Worm (Caenorhabditis elegans) whole organism, young adult: ENCODE measurements around the gene D1005.2.
A peak's percentile ranks its signal among the peaks of the same experiment; 100 is the strongest.

Source experiments
- B0019.2 ChIP-seq: fragments of 200-800 bp; sonication (Bioruptor generic); conservative IDR thresholded peaks from 2 replicates; pipeline ENCODE4 v1.3.6; 2022; ENCODE audit warnings: missing genetic modification reagents, missing genetic modification characterization, missing compliant biosample characterization
- B0035.1 ChIP-seq: sonication (generic microtip); optimal IDR thresholded peaks from 2 replicates; lab custom pipeline; 2016; ENCODE audit warnings: missing genetic modification characterization, mild to moderate bottlenecking, missing compliant biosample characterization, missing genotype, missing genetic modification reagents
- B0336.3 ChIP-seq: fragments of 200-800 bp; sonication (Bioruptor generic); IDR thresholded peaks from 2 replicates; pipeline ENCODE4 v1.3.6; 2022; ENCODE audit warnings: missing genetic modification characterization, missing compliant biosample characterization
- F33H1.4 ChIP-seq: fragments of 200-800 bp; sonication (Bioruptor generic); IDR thresholded peaks from 2 replicates; pipeline ENCODE4 v1.3.6; 2022; ENCODE audit warnings: missing genetic modification reagents, missing genetic modification characterization, missing compliant biosample characterization
- F37B4.10 ChIP-seq: fragments of 200-800 bp; sonication (Bioruptor generic); IDR thresholded peaks from 2 replicates; pipeline ENCODE4 v1.3.6; 2022; ENCODE audit warnings: missing genetic modification characterization, missing compliant biosample characterization
- F39B2.1 ChIP-seq: fragments of 200-800 bp; sonication (Bioruptor generic); IDR thresholded peaks from 2 replicates; pipeline ENCODE4 v1.3.6; 2022; ENCODE audit warnings: missing genetic modification reagents, missing genetic modification characterization, missing compliant biosample characterization
- F55B11.4 ChIP-seq: sonication (generic microtip); optimal IDR thresholded peaks from 2 replicates; lab custom pipeline; 2016; ENCODE audit warnings: missing compliant biosample characterization, missing genetic modification characterization, borderline replicate concordance; ENCODE audit not compliant: insufficient read depth
- F57A8.1 ChIP-seq: fragments of 200-800 bp; sonication (Bioruptor generic); optimal IDR thresholded peaks from 2 replicates; lab custom pipeline; 2018; ENCODE audit warnings: mild to moderate bottlenecking, missing genetic modification characterization, moderate library complexity, missing compliant biosample characterization
- F57C9.4 ChIP-seq: sonication (generic microtip); optimal IDR thresholded peaks from 2 replicates; lab custom pipeline; 2017; ENCODE audit warnings: mild to moderate bottlenecking, missing genetic modification characterization, missing compliant biosample characterization
- Y53F4B.3 ChIP-seq: fragments of 200-800 bp; sonication (Bioruptor generic); IDR thresholded peaks from 2 replicates; pipeline ENCODE4 v1.3.6; 2022; ENCODE audit warnings: missing genetic modification reagents, missing genetic modification characterization, missing compliant biosample characterization
- aptf-2 ChIP-seq: fragments of 200-800 bp; sonication (Bioruptor generic); conservative IDR thresholded peaks from 2 replicates; pipeline ENCODE4 v1.3.6; 2022; ENCODE audit warnings: missing genetic modification reagents, missing genetic modification characterization, missing compliant biosample characterization
- atf-7 ChIP-seq: sonication (generic microtip); optimal IDR thresholded peaks from 2 replicates; lab custom pipeline; 2017; ENCODE audit warnings: mild to moderate bottlenecking, missing genetic modification characterization, missing compliant biosample characterization
- athp-1 ChIP-seq: sonication (generic microtip); optimal IDR thresholded peaks from 2 replicates; lab custom pipeline; 2017; ENCODE audit warnings: mild to moderate bottlenecking, missing genetic modification characterization, missing compliant biosample characterization
- attf-5 ChIP-seq: fragments of 200-800 bp; sonication (Bioruptor generic); optimal IDR thresholded peaks from 2 replicates; lab custom pipeline; 2018; ENCODE audit warnings: mild to moderate bottlenecking, missing genetic modification characterization, missing compliant biosample characterization
- bed-2 ChIP-seq: fragments of 200-800 bp; sonication (Bioruptor generic); IDR thresholded peaks from 2 replicates; pipeline ENCODE4 v1.3.6; 2022; ENCODE audit warnings: missing genetic modification reagents, missing genetic modification characterization, missing compliant biosample characterization
- ceh-27 ChIP-seq: fragments of 200-800 bp; sonication (Bioruptor generic); optimal IDR thresholded peaks from 2 replicates; lab custom pipeline; 2018; ENCODE audit warnings: mild to moderate bottlenecking, missing genetic modification characterization, moderate library complexity, missing compliant biosample characterization
- ceh-40 ChIP-seq: fragments of 200-800 bp; sonication (Bioruptor generic); IDR thresholded peaks from 2 replicates; pipeline ENCODE4 v1.3.6; 2022; ENCODE audit warnings: missing genetic modification characterization, missing compliant biosample characterization
- ceh-91 ChIP-seq: fragments of 200-800 bp; sonication (Bioruptor generic); IDR thresholded peaks from 2 replicates; pipeline ENCODE4 v1.3.6; 2022; ENCODE audit warnings: missing genetic modification reagents, missing genetic modification characterization, missing compliant biosample characterization
- dpl-1 ChIP-seq: fragments of 150-350 bp; optimal IDR thresholded peaks from 2 replicates; lab custom pipeline; 2014; ENCODE audit warnings: missing biosample characterization, missing genetic modification reagents, missing genetic modification characterization
- efl-1 ChIP-seq: fragments of 150-350 bp; optimal IDR thresholded peaks from 2 replicates; lab custom pipeline; 2014; ENCODE audit warnings: missing biosample characterization, missing genetic modification reagents, missing genetic modification characterization
- egrh-3 ChIP-seq: fragments of 200-800 bp; sonication (Bioruptor generic); IDR thresholded peaks from 2 replicates; pipeline ENCODE4 v1.3.6; 2022; ENCODE audit warnings: missing genetic modification reagents, missing genetic modification characterization, missing compliant biosample characterization
- fkh-3 ChIP-seq: sonication (generic microtip); optimal IDR thresholded peaks from 2 replicates; lab custom pipeline; 2016; ENCODE audit warnings: mild to moderate bottlenecking, missing genetic modification characterization, missing compliant biosample characterization
- hlh-12 ChIP-seq: sonication (generic microtip); optimal IDR thresholded peaks from 2 replicates; lab custom pipeline; 2016; ENCODE audit warnings: missing genetic modification characterization, missing compliant biosample characterization
- hsf-1 ChIP-seq: fragments of 200-800 bp; sonication (Bioruptor generic); IDR thresholded peaks from 2 replicates; pipeline ENCODE4 v1.3.6; 2022; ENCODE audit warnings: missing genetic modification reagents, missing genetic modification characterization, missing compliant biosample characterization
- lag-1 ChIP-seq: fragments of 200-800 bp; sonication (Bioruptor generic); IDR thresholded peaks from 2 replicates; pipeline ENCODE4 v1.3.6; 2022; ENCODE audit warnings: missing genetic modification reagents, missing genetic modification characterization, missing compliant biosample characterization
- lin-35 ChIP-seq, 3 experiments: fragments of 150-350 bp in 2 of 3; sonication (generic microtip) in 1 of 3; optimal IDR thresholded peaks; 2 replicates each; lab custom pipeline; 2014 to 2018; ENCODE audit warnings: missing biosample characterization in 3 of 3, missing genetic modification characterization in 3 of 3, missing genetic modification reagents in 3 of 3
- lin-54 ChIP-seq: fragments of 200-800 bp; sonication (Bioruptor generic); optimal IDR thresholded peaks from 2 replicates; lab custom pipeline; 2018; ENCODE audit warnings: mild to moderate bottlenecking, missing genetic modification characterization, missing compliant biosample characterization
- madf-3 ChIP-seq: fragments of 200-800 bp; sonication (Bioruptor generic); IDR thresholded peaks from 2 replicates; pipeline ENCODE4 v1.3.6; 2022; ENCODE audit warnings: missing genetic modification reagents, missing genetic modification characterization, missing compliant biosample characterization
- mxl-1 ChIP-seq: sonication (generic microtip); optimal IDR thresholded peaks from 2 replicates; lab custom pipeline; 2016; ENCODE audit warnings: missing genetic modification characterization, missing compliant biosample characterization
- nhr-179 ChIP-seq: sonication (generic microtip); optimal IDR thresholded peaks from 2 replicates; lab custom pipeline; 2016; ENCODE audit warnings: mild to moderate bottlenecking, missing genetic modification characterization, missing compliant biosample characterization
- rcor-1 ChIP-seq: fragments of 200-800 bp; sonication (Bioruptor generic); IDR thresholded peaks from 2 replicates; pipeline ENCODE4 v1.3.6; 2022; ENCODE audit warnings: missing genetic modification reagents, missing genetic modification characterization, missing compliant biosample characterization
- sdz-38 ChIP-seq: sonication (generic microtip); optimal IDR thresholded peaks from 2 replicates; lab custom pipeline; 2016; ENCODE audit warnings: missing genotype, missing genetic modification characterization, missing compliant biosample characterization
- sptf-2 ChIP-seq: fragments of 200-800 bp; sonication (Bioruptor generic); optimal IDR thresholded peaks from 2 replicates; lab custom pipeline; 2018; ENCODE audit warnings: mild to moderate bottlenecking, missing genetic modification characterization, missing compliant biosample characterization
- tlf-1 ChIP-seq: fragments of 200-800 bp; sonication (Bioruptor generic); optimal IDR thresholded peaks from 2 replicates; lab custom pipeline; 2018; ENCODE audit warnings: mild to moderate bottlenecking, missing genetic modification characterization, missing compliant biosample characterization
- unc-62 ChIP-seq: fragments of 150-350 bp; optimal IDR thresholded peaks from 2 replicates; lab custom pipeline; 2014; ENCODE audit warnings: missing biosample characterization, missing genetic modification reagents, missing genetic modification characterization
- zfh-2 ChIP-seq: fragments of 200-800 bp; sonication (Bioruptor generic); conservative IDR thresholded peaks from 2 replicates; pipeline ENCODE4 v1.3.6; 2022; ENCODE audit warnings: missing genetic modification reagents, missing genetic modification characterization, missing compliant biosample characterization
- ztf-26 ChIP-seq: sonication (generic microtip); optimal IDR thresholded peaks from 2 replicates; lab custom pipeline; 2017; ENCODE audit warnings: missing genetic modification characterization, missing compliant biosample characterization
- ztf-3 ChIP-seq: fragments of 200-800 bp; sonication (Bioruptor generic); optimal IDR thresholded peaks from 2 replicates; lab custom pipeline; 2018; ENCODE audit warnings: mild to moderate bottlenecking, missing genetic modification characterization, missing compliant biosample characterization
- ztf-6 ChIP-seq: fragments of 200-800 bp; sonication (Bioruptor generic); IDR thresholded peaks from 2 replicates; pipeline ENCODE4 v1.3.6; 2022; ENCODE audit warnings: missing genetic modification reagents, missing genetic modification characterization, missing compliant biosample characterization

The D1005.2 gene

ce11 chrX:1499499-1499898 lies 40.7 kb downstream of the D1005.2 start:
- TF ChIP-seq F57A8.1 (GFP tag; lab: Kevin White, UChicago): no peak
- TF ChIP-seq sdz-38: no peak
- no peak for TF ChIP-seq dpl-1 (GFP tag; lab: Kevin White, UChicago)
- no peak for TF ChIP-seq madf-3 (GFP tag; lab: Robert Waterston, UW)
- TF ChIP-seq hsf-1 (GFP tag; lab: Robert Waterston, UW): no peak
- no peak for TF ChIP-seq lag-1 (GFP tag; lab: Robert Waterston, UW)
- TF ChIP-seq atf-7 (tag; lab: Kevin White, UChicago): no peak
- no peak for TF ChIP-seq F33H1.4
- TF ChIP-seq ceh-27 (GFP tag; lab: Kevin White, UChicago): no peak
- no peak for TF ChIP-seq F57C9.4 (tag; lab: Kevin White, UChicago)
- no peak for TF ChIP-seq bed-2 (GFP tag; lab: Robert Waterston, UW)
- TF ChIP-seq, all 124 proteins: peak for 0

- no peak for TF ChIP-seq athp-1 (tag; lab: Kevin White, UChicago)
- no peak for TF ChIP-seq efl-1
- TF ChIP-seq lin-35 (GFP tag; optimal IDR thresholded peaks at IDR 0.05; lab: Kevin White, UChicago): no peak
- no peak for TF ChIP-seq B0336.3 (GFP tag; lab: Robert Waterston, UW)
- no peak for TF ChIP-seq ztf-26 (tag; lab: Kevin White, UChicago)
- no peak for TF ChIP-seq attf-5 (GFP tag; lab: Kevin White, UChicago)
- no peak for TF ChIP-seq unc-62 (GFP tag; lab: Kevin White, UChicago)
- TF ChIP-seq lin-54 (GFP tag; lab: Kevin White, UChicago): no peak
- TF ChIP-seq nhr-179 (tag; lab: Kevin White, UChicago): no peak
These were observed 42.9 kb downstream of the D1005.2 start, which contains the start of gene F09E10.7 for ce11 chrX:1501752-1502151. Gene F09E10.7 (minus strand): TSS chrX:1501852.

ce11 chrX:1502490-1502889 lies 43.7 kb downstream of the D1005.2 start, which contains the start of gene F09E10.1:
Gene F09E10.1 (plus strand): TSS chrX:1502790.
- TF ChIP-seq F39B2.1 (GFP tag; lab: Robert Waterston, UW) (no peak), B0019.2 (GFP tag; lab: Robert Waterston, UW) (no peak), sptf-2 (no peak), rcor-1 (no peak), ztf-3 (GFP tag; lab: Kevin White, UChicago) (no peak), Y53F4B.3 (GFP tag; lab: Robert Waterston, UW) (no peak), ztf-6 (GFP tag; lab: Robert Waterston, UW) (no peak), mxl-1 (tag; lab: Kevin White, UChicago) (no peak), aptf-2 (GFP tag; lab: Robert Waterston, UW) (no peak), F55B11.4 (tag; lab: Kevin White, UChicago) (no peak), hlh-12 (tag; lab: Kevin White, UChicago) (no peak), tlf-1 (GFP tag; lab: Kevin White, UChicago) (no peak), fkh-3 (no peak)

ce11 chrX:1502914-1503313 lies 44.1 kb downstream of the D1005.2 start:
- TF ChIP-seq bed-2 (GFP tag; lab: Robert Waterston, UW): no peak
- peak; percentile 86 for TF ChIP-seq zfh-2 (GFP tag; lab: Robert Waterston, UW)
- no peak for TF ChIP-seq F37B4.10 (GFP tag; lab: Robert Waterston, UW)
- TF ChIP-seq ztf-3 (GFP tag; lab: Kevin White, UChicago): no peak
- TF ChIP-seq ceh-91 (GFP tag; lab: Robert Waterston, UW): no peak
- peak; percentile 37; the same call in 1 of the 2 replicates for TF ChIP-seq egrh-3 (GFP tag; lab: Robert Waterston, UW)
- TF ChIP-seq ceh-40: 0 out of 2 replicates have a peak, but pooled peaks have one; percentile 11
- TF ChIP-seq B0035.1: no peak
